Worm (Caenorhabditis elegans) whole organism, early embryonic: ENCODE measurements around the gene emb-5.

Experiments used
- ama-1 ChIP-seq: fragments of 150-350 bp; optimal IDR thresholded peaks from 2 replicates; lab custom pipeline; 2014
- flt-1 ChIP-seq: fragments of 200-800 bp; sonication (Bioruptor generic); IDR thresholded peaks from 2 replicates; pipeline ENCODE4 v1.3.6; 2022; ENCODE audit warnings: missing genetic modification characterization, missing compliant biosample characterization
- scrt-1 ChIP-seq: fragments of 200-800 bp; sonication (Bioruptor generic); IDR thresholded peaks from 2 replicates; pipeline ENCODE4 v1.3.6; 2022; ENCODE audit warnings: missing genetic modification characterization, missing compliant biosample characterization
- tra-4 ChIP-seq: sonication (generic microtip); optimal IDR thresholded peaks from 2 replicates; lab custom pipeline; 2017; ENCODE audit warnings: missing genetic modification characterization, missing compliant biosample characterization

DNA sequence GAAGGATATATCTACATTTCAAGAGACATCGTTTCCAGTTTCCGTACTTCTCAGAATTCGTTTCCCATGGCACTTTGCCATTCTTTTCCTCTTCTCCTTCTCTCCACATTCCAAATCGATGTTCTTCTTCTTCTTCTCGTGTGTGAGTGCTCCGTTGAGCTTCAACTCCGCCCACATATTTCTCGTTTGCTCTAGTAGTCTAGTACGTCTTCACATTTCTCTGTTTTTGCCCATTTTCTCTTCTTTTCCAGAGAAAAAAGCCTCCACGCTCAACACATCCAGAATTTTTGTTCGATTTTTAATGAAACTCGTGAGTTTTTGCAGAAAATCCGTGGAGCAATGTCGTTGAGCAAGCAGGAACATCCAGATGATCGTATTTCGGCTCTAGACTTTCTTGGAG, 11.6 kb downstream of the emb-5 start, which contains the start of gene T04A8.18:
- TF ChIP-seq tra-4 (no peak), ama-1 (lab: Kevin White, UChicago) (no peak), flt-1 (GFP tag; lab: Robert Waterston, UW) (no peak), scrt-1 (GFP tag; lab: Robert Waterston, UW) (no peak)
